Fruit fly (Drosophila melanogaster): ENCODE results near the gene CG17712.

Gene CG17712

DNA sequence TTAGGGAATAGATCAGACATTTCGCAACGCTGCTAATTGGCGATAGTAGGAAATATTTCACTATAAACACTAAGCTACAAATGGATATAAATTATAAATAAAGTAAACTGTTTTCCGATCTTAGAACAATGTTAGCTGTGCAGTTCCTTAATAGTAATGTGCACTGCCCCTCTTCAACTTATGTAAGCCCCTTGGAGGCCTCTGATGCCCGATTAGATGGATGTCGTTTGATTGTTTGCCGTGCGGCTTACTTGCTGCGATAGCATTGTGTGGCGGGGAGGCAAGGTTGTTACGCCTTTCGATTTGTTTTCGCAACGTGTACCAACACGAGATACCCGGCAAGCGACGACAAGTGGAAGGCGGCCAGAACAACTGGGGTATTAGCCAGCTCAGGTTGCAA is 29.7 kb downstream of the CG17712 start:
- TF ChIP-seq CG4282 (GFP tag; optimal IDR thresholded peaks at IDR 0.05) (no peak), Med (GFP tag) (peak; percentile 7), stc (GFP tag; IDR thresholded peaks at IDR 0.05) (0 out of 2 replicates have a peak, but pooled peaks have one; percentile 10), Pdp1 (GFP tag; optimal IDR thresholded peaks at IDR 0.05) (peak in 1 of 2 experiments; percentile 36), Ets65A (GFP tag) (peak; percentile 15)

DNA sequence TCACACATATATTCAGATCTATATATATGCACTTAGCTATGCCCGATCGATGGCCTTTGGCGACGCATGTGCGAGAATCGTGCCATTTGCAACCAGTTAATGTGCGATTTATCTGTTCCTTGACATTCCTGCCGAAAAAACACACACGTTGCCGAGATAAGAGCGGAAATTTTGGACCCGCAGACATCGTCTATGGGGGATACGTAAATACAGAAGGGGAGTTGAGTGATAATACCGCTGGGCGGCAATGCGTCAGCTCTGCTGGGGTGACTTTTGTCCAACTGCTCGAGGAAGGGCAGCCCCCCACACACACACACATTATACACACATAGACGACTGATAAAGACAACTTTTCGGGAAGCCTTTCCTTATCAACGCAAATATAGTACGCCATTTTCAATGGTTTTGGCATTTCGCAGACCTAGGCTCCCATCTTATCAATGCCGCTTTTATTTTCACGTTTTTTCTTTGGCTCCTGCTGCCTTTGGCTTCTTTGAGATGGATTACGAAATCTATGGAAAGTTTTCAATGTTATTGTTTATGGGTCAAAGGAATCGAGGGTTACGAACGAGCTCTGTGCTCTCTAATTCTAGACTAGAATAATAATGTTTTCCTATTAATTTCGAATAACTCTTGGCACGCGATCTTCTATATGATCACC is 30.9 kb downstream of the CG17712 start:
- TF ChIP-seq Dfd (GFP tag; optimal IDR thresholded peaks at IDR 0.05) (no peak), Mes4 (GFP tag; optimal IDR thresholded peaks at IDR 0.05) (no peak), grn (GFP tag; optimal IDR thresholded peaks at IDR 0.05) (peak; percentile 12), CG4730 (GFP tag; IDR thresholded peaks at IDR 0.05) (no peak), peb (GFP tag; IDR thresholded peaks at IDR 0.05) (no peak), CG12299 (tag; optimal IDR thresholded peaks at IDR 0.05) (no peak), HmgZ (tag; optimal IDR thresholded peaks at IDR 0.05) (no peak), Ssrp (tag; optimal IDR thresholded peaks at IDR 0.05) (no peak), mld (GFP tag; IDR thresholded peaks at IDR 0.05; ENCODE audit: partially characterized antibody) (no peak), Asciz (GFP tag; optimal IDR thresholded peaks at IDR 0.05) (no peak), CG4282 (GFP tag; optimal IDR thresholded peaks at IDR 0.05) (no peak), gro (GFP tag; optimal IDR thresholded peaks at IDR 0.05) (no peak), ab (GFP tag; optimal IDR thresholded peaks at IDR 0.05) (no peak), CG6791 (GFP tag; IDR thresholded peaks at IDR 0.05; ENCODE audit: partially characterized antibody) (no peak), Usf (GFP tag; optimal IDR thresholded peaks at IDR 0.05) (no peak), gfzf (GFP tag; optimal IDR thresholded peaks at IDR 0.05) (no peak), CG7987 (GFP tag; optimal IDR thresholded peaks at IDR 0.05) (peak; percentile 8), lov (optimal IDR thresholded peaks at IDR 0.05) (no peak), lov (GFP tag; IDR thresholded peaks at IDR 0.05) (0 out of 3 replicates have a peak, but pooled peaks have one; percentile 36), CG13894 (tag; optimal IDR thresholded peaks at IDR 0.05) (no peak), CG18764 (GFP tag; optimal IDR thresholded peaks at IDR 0.05) (no peak), Ets65A (GFP tag) (no peak), Atf6 (GFP tag; IDR thresholded peaks at IDR 0.05) (no peak), CG34376 (GFP tag; optimal IDR thresholded peaks at IDR 0.05) (peak; percentile 72), CG17328 (GFP tag; IDR thresholded peaks at IDR 0.05) (no peak), Mrtf (GFP tag; IDR thresholded peaks at IDR 0.05) (no peak), CG10274 (GFP tag; optimal IDR thresholded peaks at IDR 0.05) (no peak), CG12769 (tag; optimal IDR thresholded peaks at IDR 0.05) (peak; percentile 51), Six4 (GFP tag; optimal IDR thresholded peaks at IDR 0.05) (no peak), cg (GFP tag; optimal IDR thresholded peaks at IDR 0.05) (peak; percentile 13), unc-4 (GFP tag; IDR thresholded peaks at IDR 0.05; ENCODE audit: partially characterized antibody) (no peak), Hmr (GFP tag; optimal IDR thresholded peaks at IDR 0.05) (no peak), CG2120 (GFP tag; optimal IDR thresholded peaks at IDR 0.05) (no peak), oc (tag; optimal IDR thresholded peaks at IDR 0.05) (no peak), NFAT (GFP tag; IDR thresholded peaks at IDR 0.05) (peak; percentile 47; the same call in 1 of the 2 replicates), Doc3 (GFP tag; IDR thresholded peaks at IDR 0.05; ENCODE audit: partially characterized antibody) (no peak), B-H1 (GFP tag; IDR thresholded peaks at IDR 0.05) (no peak), cwo (GFP tag; optimal IDR thresholded peaks at IDR 0.05) (peak; percentile 81), CG12659 (GFP tag; optimal IDR thresholded peaks at IDR 0.05) (no peak), nerfin-1 (tag; optimal IDR thresholded peaks at IDR 0.05) (no peak), CG4424 (GFP tag; optimal IDR thresholded peaks at IDR 0.05) (no peak), CG15696 (tag; optimal IDR thresholded peaks at IDR 0.05) (no peak), ems (GFP tag; optimal IDR thresholded peaks at IDR 0.05) (no peak), CG31441 (GFP tag; IDR thresholded peaks at IDR 0.05) (no peak), da (GFP tag; optimal IDR thresholded peaks at IDR 0.05) (no peak)
